Worm (Caenorhabditis elegans) whole organism, late embryonic: ENCODE data around the gene C40A11.8.

Experiments used
- C08G9.2 ChIP-seq: sonication (generic microtip); optimal IDR thresholded peaks from 2 replicates; lab custom pipeline; 2016; ENCODE audit warnings: mild to moderate bottlenecking, missing genetic modification characterization, moderate library complexity, missing compliant biosample characterization
- C38D4.7 ChIP-seq: fragments of 200-800 bp; sonication (Bioruptor generic); optimal IDR thresholded peaks from 2 replicates; lab custom pipeline; 2018; ENCODE audit warnings: mild to moderate bottlenecking, missing genetic modification characterization, moderate library complexity, missing compliant biosample characterization
- K02D7.2 ChIP-seq: sonication (generic microtip); optimal IDR thresholded peaks from 2 replicates; lab custom pipeline; 2017; ENCODE audit warnings: mild to moderate bottlenecking, missing genetic modification characterization, missing compliant biosample characterization
- ahr-1 ChIP-seq: sonication (generic microtip); optimal IDR thresholded peaks from 2 replicates; lab custom pipeline; 2016; ENCODE audit warnings: missing genetic modification characterization, missing compliant biosample characterization
- ama-1 ChIP-seq: fragments of 150-350 bp; optimal IDR thresholded peaks from 2 replicates; lab custom pipeline; 2014
- ceh-18 ChIP-seq: sonication (generic microtip); optimal IDR thresholded peaks from 2 replicates; lab custom pipeline; 2016; ENCODE audit warnings: missing genetic modification characterization, missing compliant biosample characterization
- ceh-19 ChIP-seq: fragments of 200-800 bp; sonication (Bioruptor generic); optimal IDR thresholded peaks from 2 replicates; lab custom pipeline; 2018; ENCODE audit warnings: mild to moderate bottlenecking, missing genetic modification characterization, missing compliant biosample characterization
- ceh-22 ChIP-seq: sonication (generic microtip); optimal IDR thresholded peaks from 2 replicates; lab custom pipeline; 2017; ENCODE audit warnings: missing biosample characterization, missing genetic modification characterization
- ceh-24 ChIP-seq: sonication (generic microtip); optimal IDR thresholded peaks from 2 replicates; lab custom pipeline; 2016; ENCODE audit warnings: mild to moderate bottlenecking, missing genetic modification characterization, missing compliant biosample characterization
- ceh-30 ChIP-seq: fragments of 150-350 bp; optimal IDR thresholded peaks from 2 replicates; lab custom pipeline; 2014; ENCODE audit warnings: missing biosample characterization, missing genetic modification characterization
- ceh-31 ChIP-seq: sonication (generic microtip); optimal IDR thresholded peaks from 2 replicates; lab custom pipeline; 2016; ENCODE audit warnings: missing genetic modification characterization, missing compliant biosample characterization
- ceh-45 ChIP-seq: fragments of 200-800 bp; sonication (Bioruptor generic); IDR thresholded peaks from 2 replicates; pipeline ENCODE4 v1.3.6; 2022; ENCODE audit warnings: missing genetic modification reagents, missing genetic modification characterization, missing compliant biosample characterization
- ceh-6 ChIP-seq: fragments of 200-800 bp; sonication (Bioruptor generic); optimal IDR thresholded peaks from 2 replicates; lab custom pipeline; 2018; ENCODE audit warnings: mild to moderate bottlenecking, missing genetic modification characterization, missing compliant biosample characterization
- ceh-9 ChIP-seq: sonication (generic microtip); optimal IDR thresholded peaks from 2 replicates; lab custom pipeline; 2016; ENCODE audit warnings: mild to moderate bottlenecking, missing genetic modification characterization, inconsistent platforms, missing compliant biosample characterization
- dmd-4 ChIP-seq: sonication (generic microtip); optimal IDR thresholded peaks from 2 replicates; lab custom pipeline; 2016; ENCODE audit warnings: borderline replicate concordance, missing genetic modification characterization, missing compliant biosample characterization
- dve-1 ChIP-seq: sonication (generic microtip); optimal IDR thresholded peaks from 2 replicates; lab custom pipeline; 2017; ENCODE audit warnings: antibody characterized with exemption, mild to moderate bottlenecking, missing genetic modification characterization, missing compliant biosample characterization
- elt-2 ChIP-seq: sonication (generic microtip); optimal IDR thresholded peaks from 2 replicates; lab custom pipeline; 2016; ENCODE audit warnings: missing genetic modification reagents, missing genetic modification characterization, missing compliant biosample characterization
- ets-4 ChIP-seq: sonication (generic microtip); optimal IDR thresholded peaks from 2 replicates; lab custom pipeline; 2016; ENCODE audit warnings: missing genetic modification characterization, missing compliant biosample characterization
- eyg-1 ChIP-seq: sonication (generic microtip); optimal IDR thresholded peaks from 2 replicates; lab custom pipeline; 2016; ENCODE audit warnings: missing genotype, missing genetic modification characterization, missing compliant biosample characterization
- fax-1 ChIP-seq: sonication (generic microtip); optimal IDR thresholded peaks from 2 replicates; lab custom pipeline; 2016; ENCODE audit warnings: missing genotype, missing genetic modification characterization, missing compliant biosample characterization
- fkh-10 ChIP-seq: fragments of 150-350 bp; optimal IDR thresholded peaks from 2 replicates; lab custom pipeline; 2014; ENCODE audit warnings: missing biosample characterization, missing genetic modification reagents, missing genetic modification characterization
- gmeb-2 ChIP-seq: sonication (generic microtip); optimal IDR thresholded peaks from 2 replicates; lab custom pipeline; 2016; ENCODE audit warnings: missing genetic modification characterization, inconsistent platforms, missing compliant biosample characterization
- hlh-30 ChIP-seq: sonication (generic microtip); optimal IDR thresholded peaks from 2 replicates; lab custom pipeline; 2017; ENCODE audit warnings: antibody characterized with exemption, missing genetic modification characterization, missing compliant biosample characterization; ENCODE audit not compliant: insufficient read depth
- hlh-8 ChIP-seq: sonication (generic microtip); optimal IDR thresholded peaks from 2 replicates; lab custom pipeline; 2016; ENCODE audit warnings: missing genotype, missing genetic modification characterization, missing compliant biosample characterization
- lin-11 ChIP-seq: fragments of 200-800 bp; sonication (Bioruptor generic); optimal IDR thresholded peaks from 2 replicates; lab custom pipeline; 2018; ENCODE audit warnings: mild to moderate bottlenecking, missing genetic modification characterization, missing compliant biosample characterization
- madf-2 ChIP-seq: sonication (generic microtip); optimal IDR thresholded peaks from 2 replicates; lab custom pipeline; 2017; ENCODE audit warnings: missing genetic modification characterization, missing compliant biosample characterization
- mec-3 ChIP-seq: sonication (generic microtip); optimal IDR thresholded peaks from 2 replicates; lab custom pipeline; 2016; ENCODE audit warnings: borderline replicate concordance, missing genetic modification characterization, missing compliant biosample characterization
- nfya-1 ChIP-seq: sonication (generic microtip); optimal IDR thresholded peaks from 2 replicates; lab custom pipeline; 2017; ENCODE audit warnings: missing genetic modification characterization, mild to moderate bottlenecking, missing compliant biosample characterization, antibody characterized with exemption, moderate library complexity
- nhr-11 ChIP-seq: fragments of 150-350 bp; optimal IDR thresholded peaks from 2 replicates; lab custom pipeline; 2014; ENCODE audit warnings: missing biosample characterization, missing genetic modification characterization
- nhr-232 ChIP-seq: sonication (generic microtip); optimal IDR thresholded peaks from 2 replicates; lab custom pipeline; 2016; ENCODE audit warnings: missing genetic modification characterization, missing compliant biosample characterization
- npax-4 ChIP-seq: sonication (generic microtip); optimal IDR thresholded peaks from 2 replicates; lab custom pipeline; 2016; ENCODE audit warnings: missing genetic modification characterization, missing compliant biosample characterization
- pax-1 ChIP-seq: fragments of 150-350 bp; optimal IDR thresholded peaks from 2 replicates; lab custom pipeline; 2014; ENCODE audit warnings: missing biosample characterization, missing genetic modification characterization
- pha-2 ChIP-seq: sonication (generic microtip); optimal IDR thresholded peaks from 2 replicates; lab custom pipeline; 2017; ENCODE audit warnings: mild to moderate bottlenecking, missing genetic modification characterization, missing compliant biosample characterization
- pha-4 ChIP-seq: fragments of 150-350 bp; optimal IDR thresholded peaks from 2 replicates; lab custom pipeline; 2018; ENCODE audit warnings: missing biosample characterization, missing genetic modification reagents, missing genetic modification characterization
- rnt-1 ChIP-seq: sonication (generic microtip); optimal IDR thresholded peaks from 2 replicates; lab custom pipeline; 2016; ENCODE audit warnings: missing genetic modification characterization, missing compliant biosample characterization
- sox-2 ChIP-seq: fragments of 200-800 bp; sonication (Bioruptor generic); IDR thresholded peaks from 2 replicates; pipeline ENCODE4 v1.3.6; 2022; ENCODE audit warnings: missing genetic modification reagents, missing genetic modification characterization, missing compliant biosample characterization
- ttx-3 ChIP-seq: sonication (generic microtip); optimal IDR thresholded peaks from 2 replicates; lab custom pipeline; 2016; ENCODE audit warnings: missing genetic modification reagents, missing genetic modification characterization, missing compliant biosample characterization
- unc-3 ChIP-seq, 2 experiments: fragments of 200-800 bp in 1 of 2; sonication (Bioruptor generic) in 1 of 2; sonication (generic microtip) in 1 of 2; conservative IDR thresholded peaks in 1 of 2; optimal IDR thresholded peaks in 1 of 2; 2 replicates each; pipeline versions ENCODE4 v1.3.6 to Lab custom; 2016 to 2022; ENCODE audit warnings: missing compliant biosample characterization in 2 of 2, missing genetic modification characterization in 2 of 2, missing genetic modification reagents in 1 of 2
- unc-42 ChIP-seq: sonication (generic microtip); optimal IDR thresholded peaks from 2 replicates; lab custom pipeline; 2016; ENCODE audit warnings: missing genotype, missing genetic modification characterization, missing compliant biosample characterization
- unc-86 ChIP-seq: sonication (generic microtip); optimal IDR thresholded peaks from 2 replicates; lab custom pipeline; 2016; ENCODE audit warnings: missing genetic modification characterization, missing compliant biosample characterization
- zip-5 ChIP-seq: sonication (generic microtip); optimal IDR thresholded peaks from 2 replicates; lab custom pipeline; 2016; ENCODE audit warnings: missing genetic modification characterization, missing compliant biosample characterization

The C40A11.8 gene

DNA sequence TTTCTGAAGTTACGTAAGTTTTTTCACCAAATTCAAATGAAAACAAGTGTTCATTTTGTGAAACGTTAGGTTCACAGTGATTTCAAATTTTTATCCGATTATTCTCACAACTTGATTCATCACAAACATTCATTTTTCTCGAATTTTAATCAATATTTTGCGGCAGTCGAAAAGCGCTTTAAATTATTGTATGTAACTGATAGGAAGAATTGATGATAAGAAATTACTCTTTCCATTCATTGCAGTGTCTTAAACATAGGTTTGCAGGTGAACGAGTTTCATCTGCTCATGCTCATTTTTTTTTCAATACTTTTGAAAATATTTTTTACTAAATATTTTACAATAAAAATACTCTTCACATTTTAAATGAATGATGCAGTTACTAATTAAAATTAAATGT, 1.7 kb upstream of the C40A11.8 start:
- TF ChIP-seq C08G9.2 (no peak), eyg-1 (tag; lab: Kevin White, UChicago) (no peak), rnt-1 (no peak), K02D7.2 (no peak), ceh-24 (tag; lab: Kevin White, UChicago) (no peak), ets-4 (no peak), nfya-1 (no peak), zip-5 (no peak), pha-4 (tag; lab: Kevin White, UChicago) (no peak), fax-1 (no peak), hlh-30 (tag; lab: Kevin White, UChicago) (no peak), madf-2 (no peak), ceh-18 (tag; lab: Kevin White, UChicago) (no peak), dve-1 (tag; lab: Kevin White, UChicago) (no peak), ama-1 (lab: Kevin White, UChicago) (no peak), pha-2 (tag; lab: Kevin White, UChicago) (no peak), elt-2 (tag; lab: Kevin White, UChicago) (no peak)

DNA sequence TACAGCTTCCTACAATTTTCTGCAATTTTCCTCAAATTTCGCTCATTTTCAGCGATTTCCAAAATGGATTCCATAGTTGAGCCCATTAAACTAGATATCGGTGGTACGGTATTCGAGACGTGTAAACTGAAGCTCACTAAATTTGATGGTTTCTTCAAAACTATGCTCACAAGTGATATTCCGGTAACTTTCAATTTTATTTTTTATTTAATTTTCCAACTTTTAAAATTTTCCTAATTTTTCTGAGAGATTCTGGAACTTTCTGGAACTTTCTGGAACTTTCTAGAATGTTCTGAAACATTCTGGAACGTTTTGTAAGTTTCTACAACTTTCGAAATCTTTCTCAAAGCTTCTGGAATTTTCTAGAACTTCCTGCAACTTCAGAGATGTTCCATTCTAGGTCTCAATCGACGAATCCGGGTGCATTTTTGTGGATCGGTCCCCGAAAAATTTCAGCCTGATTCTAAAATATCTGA, 3.8 kb downstream of the C40A11.8 start, which contains the start of gene C40A11.2:
Gene C40A11.2, plus strand, starts transcription at position 51 of the 476 bp plus-strand sequence.
- TF ChIP-seq lin-11 (no peak), nhr-11 (no peak), ceh-6 (GFP tag; lab: Kevin White, UChicago) (no peak), ets-4 (no peak), hlh-8 (tag; lab: Kevin White, UChicago) (no peak), C38D4.7 (no peak), dmd-4 (no peak), ahr-1 (no peak), nfya-1 (no peak), npax-4 (no peak), ceh-45 (GFP tag; lab: Robert Waterston, UW) (no peak)

- TF ChIP-seq gmeb-2 (tag; lab: Kevin White, UChicago), result no peak
- no peak for TF ChIP-seq ama-1 (lab: Kevin White, UChicago)
- TF ChIP-seq ttx-3 (tag; lab: Kevin White, UChicago), result no peak
- no peak for TF ChIP-seq ceh-24 (tag; lab: Kevin White, UChicago)
- no peak for TF ChIP-seq ceh-30 (tag; lab: Kevin White, UChicago)
- TF ChIP-seq unc-42, result no peak
- no peak for TF ChIP-seq ceh-31
- TF ChIP-seq sox-2 (GFP tag; lab: Robert Waterston, UW), result no peak
- no peak for TF ChIP-seq dve-1 (tag; lab: Kevin White, UChicago)
- no peak for TF ChIP-seq ceh-19 (GFP tag; lab: Kevin White, UChicago)
- no peak for TF ChIP-seq mec-3 (tag; lab: Kevin White, UChicago)
- TF ChIP-seq nhr-232 (tag; lab: Kevin White, UChicago), result no peak
- no peak for TF ChIP-seq eyg-1 (tag; lab: Kevin White, UChicago)
- no peak for TF ChIP-seq hlh-8 (tag; lab: Kevin White, UChicago)
- TF ChIP-seq, all 69 proteins: peak for 0
Measured at ce11 chrII:2145566-2145965, 5.2 kb downstream of the C40A11.8 start, which contains the start of gene C40A11.6. Gene C40A11.6, minus strand, starts transcription at chrII:2145666.

DNA sequence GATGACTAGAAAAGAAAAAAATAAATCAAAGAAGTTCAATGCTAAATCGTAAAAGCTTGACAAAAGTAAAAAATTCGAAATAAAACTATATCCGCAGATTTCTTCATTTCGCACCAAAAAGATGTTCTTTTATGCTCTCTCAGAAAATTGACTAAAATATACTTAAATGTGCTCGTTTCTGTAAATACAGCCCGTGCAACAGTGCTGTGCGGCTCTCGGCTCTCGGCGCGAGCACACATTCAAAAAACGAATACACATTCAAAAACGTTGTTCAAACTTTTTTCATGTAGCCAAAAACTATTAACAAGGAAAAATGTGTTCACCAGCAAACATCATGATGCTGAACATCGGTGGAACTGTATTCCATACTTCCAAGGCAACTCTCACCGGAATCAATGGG, 9.9 kb downstream of the C40A11.8 start, which contains the start of gene C40A11.3:
Gene C40A11.3, plus strand, starts transcription at position 301 of the 400 bp plus-strand sequence.
- TF ChIP-seq ceh-9, result no peak
- TF ChIP-seq ceh-6 (GFP tag; lab: Kevin White, UChicago), result no peak
- no peak for TF ChIP-seq ceh-24 (tag; lab: Kevin White, UChicago)
- TF ChIP-seq pax-1, result no peak
- TF ChIP-seq ceh-22 (tag; lab: Kevin White, UChicago), result no peak
- no peak for TF ChIP-seq unc-86 (tag; lab: Kevin White, UChicago)
- no peak for TF ChIP-seq unc-3 (GFP tag; conservative IDR thresholded peaks at IDR 0.05; lab: Robert Waterston, UW)
- no peak for TF ChIP-seq unc-3 (tag; optimal IDR thresholded peaks at IDR 0.05; lab: Kevin White, UChicago)
- no peak for TF ChIP-seq fkh-10 (GFP tag; lab: Kevin White, UChicago)
- TF ChIP-seq rnt-1, result no peak
- TF ChIP-seq dve-1 (tag; lab: Kevin White, UChicago), result no peak
- TF ChIP-seq, all 69 proteins: peak for 0
